Worm (Caenorhabditis elegans) whole organism, early embryonic: Measurements from ENCODE around the gene srh-55.

Experiments
- B0310.2 ChIP-seq: sonication (generic microtip); optimal IDR thresholded peaks from 2 replicates; lab custom pipeline; 2016; ENCODE audit warnings: mild to moderate bottlenecking, missing genetic modification characterization, missing compliant biosample characterization
- F13C5.2 ChIP-seq: sonication (generic microtip); optimal IDR thresholded peaks from 2 replicates; lab custom pipeline; 2017; ENCODE audit warnings: mild to moderate bottlenecking, missing genetic modification characterization, inconsistent platforms, missing compliant biosample characterization
- ama-1 ChIP-seq: fragments of 150-350 bp; optimal IDR thresholded peaks from 2 replicates; lab custom pipeline; 2014
- ceh-13 ChIP-seq: fragments of 200-800 bp; sonication (Bioruptor generic); optimal IDR thresholded peaks from 2 replicates; lab custom pipeline; 2018; ENCODE audit warnings: mild to moderate bottlenecking, missing genetic modification characterization, missing compliant biosample characterization
- ceh-36 ChIP-seq: sonication (generic microtip); optimal IDR thresholded peaks from 2 replicates; lab custom pipeline; 2016; ENCODE audit warnings: missing genetic modification characterization, inconsistent platforms, missing compliant biosample characterization
- ets-7 ChIP-seq: sonication (generic microtip); optimal IDR thresholded peaks from 2 replicates; lab custom pipeline; 2016; ENCODE audit warnings: missing genotype, missing genetic modification characterization, missing compliant biosample characterization
- flt-1 ChIP-seq: fragments of 200-800 bp; sonication (Bioruptor generic); IDR thresholded peaks from 2 replicates; pipeline ENCODE4 v1.3.6; 2022; ENCODE audit warnings: missing genetic modification characterization, missing compliant biosample characterization
- hmbx-1 ChIP-seq: sonication (generic microtip); optimal IDR thresholded peaks from 2 replicates; lab custom pipeline; 2016; ENCODE audit warnings: mild to moderate bottlenecking, missing genetic modification characterization, missing compliant biosample characterization
- hmg-4 ChIP-seq: fragments of 200-800 bp; sonication (Bioruptor generic); optimal IDR thresholded peaks from 2 replicates; lab custom pipeline; 2018; ENCODE audit warnings: mild to moderate bottlenecking, missing genetic modification characterization, missing compliant biosample characterization
- hnd-1 ChIP-seq: sonication (generic microtip); optimal IDR thresholded peaks from 2 replicates; lab custom pipeline; 2016; ENCODE audit warnings: missing genetic modification characterization, missing compliant biosample characterization
- pes-1 ChIP-seq: fragments of 200-800 bp; sonication (Bioruptor generic); IDR thresholded peaks from 2 replicates; pipeline ENCODE4 v1.3.6; 2022; ENCODE audit warnings: missing genetic modification reagents, missing genetic modification characterization, missing compliant biosample characterization
- scrt-1 ChIP-seq: fragments of 200-800 bp; sonication (Bioruptor generic); IDR thresholded peaks from 2 replicates; pipeline ENCODE4 v1.3.6; 2022; ENCODE audit warnings: missing genetic modification characterization, missing compliant biosample characterization
- sea-1 ChIP-seq: fragments of 200-800 bp; sonication (Bioruptor generic); conservative IDR thresholded peaks from 2 replicates; pipeline ENCODE4 v1.3.6; 2022; ENCODE audit warnings: missing genetic modification characterization, missing compliant biosample characterization
- tbx-11 ChIP-seq: fragments of 200-800 bp; sonication (Bioruptor generic); IDR thresholded peaks from 2 replicates; pipeline ENCODE4 v1.3.6; 2022; ENCODE audit warnings: missing genetic modification characterization, missing compliant biosample characterization
- tbx-37 ChIP-seq: fragments of 200-800 bp; sonication (Bioruptor generic); conservative IDR thresholded peaks from 2 replicates; pipeline ENCODE4 v1.3.6; 2022; ENCODE audit warnings: missing genetic modification reagents, missing genetic modification characterization, missing compliant biosample characterization
- tra-4 ChIP-seq: sonication (generic microtip); optimal IDR thresholded peaks from 2 replicates; lab custom pipeline; 2017; ENCODE audit warnings: missing genetic modification characterization, missing compliant biosample characterization

srh-55 gene

ce11 chrV:15191971-15192370 is 38.6 kb downstream of the srh-55 start:
- TF ChIP-seq sea-1 (GFP tag; lab: Robert Waterston, UW) = no peak
- TF ChIP-seq ceh-13 (GFP tag; lab: Kevin White, UChicago) = no peak
- no peak for TF ChIP-seq hnd-1 (tag; lab: Kevin White, UChicago)
- no peak for TF ChIP-seq F13C5.2
- TF ChIP-seq hmbx-1 (tag; lab: Kevin White, UChicago) = no peak
- no peak for TF ChIP-seq hmg-4 (GFP tag; lab: Kevin White, UChicago)

DNA sequence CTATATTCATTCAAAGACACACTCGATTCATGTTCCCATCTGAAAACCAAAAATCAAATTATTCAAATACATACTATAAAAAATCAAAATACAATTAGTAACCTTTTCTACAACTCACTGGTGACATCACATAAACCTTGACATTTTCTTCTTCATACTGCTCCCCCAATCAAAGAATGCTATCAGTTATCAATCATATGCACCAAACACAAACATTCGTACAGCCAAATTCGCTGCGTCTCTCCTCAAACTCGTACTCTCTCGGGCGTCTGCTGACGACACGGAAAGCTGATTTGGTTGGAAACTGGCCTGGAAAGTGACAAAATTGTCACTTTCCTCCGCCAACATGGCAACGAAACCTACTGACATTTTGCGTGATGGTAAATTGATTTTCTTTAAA is 39.0 kb downstream of the srh-55 start, which contains the start of gene plc-2:
TSS of gene plc-2 (plus strand) at position 196 of the 400 bp plus-strand sequence.
- TF ChIP-seq tbx-37 (GFP tag; lab: Robert Waterston, UW) = no peak
- no peak for TF ChIP-seq hmbx-1 (tag; lab: Kevin White, UChicago)
- TF ChIP-seq hnd-1 (tag; lab: Kevin White, UChicago) = no peak
- TF ChIP-seq flt-1 (GFP tag; lab: Robert Waterston, UW) = no peak
- TF ChIP-seq pes-1 = no peak
- no peak for TF ChIP-seq scrt-1
- no peak for TF ChIP-seq tbx-11 (GFP tag; lab: Robert Waterston, UW)
- no peak for TF ChIP-seq ceh-36 (tag; lab: Kevin White, UChicago)
- no peak for TF ChIP-seq tra-4
- no peak for TF ChIP-seq ama-1 (lab: Kevin White, UChicago)
- TF ChIP-seq B0310.2 (tag; lab: Kevin White, UChicago) = no peak
- TF ChIP-seq hmg-4 (GFP tag; lab: Kevin White, UChicago) = no peak
- no peak for TF ChIP-seq sea-1 (GFP tag; lab: Robert Waterston, UW)

ce11 chrV:15193909-15194308 is 40.5 kb downstream of the srh-55 start, which contains the start of gene Y75B12B.13:
Gene Y75B12B.13 (minus strand): TSS chrV:15194009.
- no peak for TF ChIP-seq ama-1 (lab: Kevin White, UChicago)
- TF ChIP-seq scrt-1 = no peak
- TF ChIP-seq tra-4 = no peak
- no peak for TF ChIP-seq sea-1 (GFP tag; lab: Robert Waterston, UW)
- no peak for TF ChIP-seq ceh-36 (tag; lab: Kevin White, UChicago)
- TF ChIP-seq pes-1 = no peak
- TF ChIP-seq tbx-11 (GFP tag; lab: Robert Waterston, UW) = no peak
- no peak for TF ChIP-seq F13C5.2
- TF ChIP-seq B0310.2 (tag; lab: Kevin White, UChicago) = no peak
- no peak for TF ChIP-seq flt-1 (GFP tag; lab: Robert Waterston, UW)
- no peak for TF ChIP-seq hmg-4 (GFP tag; lab: Kevin White, UChicago)
- no peak for TF ChIP-seq ceh-13 (GFP tag; lab: Kevin White, UChicago)
- TF ChIP-seq ets-7 (tag; lab: Kevin White, UChicago) = no peak

DNA sequence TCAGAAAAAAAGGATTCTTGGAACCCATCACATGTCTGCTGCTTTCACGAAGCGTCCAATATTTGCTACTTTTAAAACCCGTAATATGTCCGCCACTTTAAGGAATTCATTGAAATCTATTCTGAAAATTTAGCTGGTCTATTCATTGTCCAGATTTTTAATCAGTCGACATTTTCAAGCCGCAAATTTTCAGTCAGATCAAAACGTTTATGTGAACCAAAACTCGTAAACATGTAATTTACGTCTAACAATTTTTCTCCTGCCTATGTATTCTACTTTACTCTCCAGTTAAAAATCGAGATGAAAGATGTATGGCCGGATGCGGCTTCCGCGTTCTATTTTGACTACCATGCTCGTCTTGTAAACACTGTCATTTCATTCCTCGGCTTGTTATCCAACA is 44.6 kb downstream of the srh-55 start, which contains the start of gene srw-1:
TSS of gene srw-1 (plus strand) at position 301 of the 400 bp plus-strand sequence.
- TF ChIP-seq ceh-13 (GFP tag; lab: Kevin White, UChicago) = no peak
- TF ChIP-seq sea-1 (GFP tag; lab: Robert Waterston, UW) = no peak
- no peak for TF ChIP-seq tra-4
- no peak for TF ChIP-seq pes-1
- TF ChIP-seq scrt-1 = no peak
- TF ChIP-seq tbx-11 (GFP tag; lab: Robert Waterston, UW) = no peak

- TF ChIP-seq tra-4 (no peak), ceh-13 (GFP tag; lab: Kevin White, UChicago) (no peak), hnd-1 (tag; lab: Kevin White, UChicago) (no peak), scrt-1 (no peak), tbx-11 (GFP tag; lab: Robert Waterston, UW) (no peak), ceh-36 (tag; lab: Kevin White, UChicago) (no peak)
Measured at ce11 chrV:15199768-15200167, 46.4 kb downstream of the srh-55 start, which contains the start of gene Y75B12B.10. Gene Y75B12B.10 (plus strand): TSS chrV:15200068.
